Worm (Caenorhabditis elegans) whole organism, L3 larva: ENCODE results near the gene hic-1.

Source experiments
- R02D3.7 ChIP-seq: fragments of 150-350 bp; optimal IDR thresholded peaks from 2 replicates; lab custom pipeline; 2014; ENCODE audit warnings: missing biosample characterization, missing genetic modification characterization
- ZK546.5 ChIP-seq: sonication (generic microtip); optimal IDR thresholded peaks from 2 replicates; lab custom pipeline; 2017; ENCODE audit warnings: missing biosample characterization, missing genetic modification characterization
- aly-2 ChIP-seq: fragments of 150-350 bp; optimal IDR thresholded peaks from 2 replicates; lab custom pipeline; 2014; ENCODE audit warnings: missing biosample characterization, missing genetic modification characterization
- ceh-16 ChIP-seq: sonication (generic microtip); optimal IDR thresholded peaks from 2 replicates; lab custom pipeline; 2017; ENCODE audit warnings: missing biosample characterization, missing genetic modification characterization
- ceh-28 ChIP-seq: fragments of 150-350 bp; optimal IDR thresholded peaks from 2 replicates; lab custom pipeline; 2014; ENCODE audit warnings: missing biosample characterization, missing genetic modification reagents, missing genetic modification characterization
- ceh-9 ChIP-seq: sonication (generic microtip); optimal IDR thresholded peaks from 2 replicates; lab custom pipeline; 2018; ENCODE audit warnings: missing biosample characterization, missing genetic modification characterization
- daf-12 ChIP-seq: fragments of 150-350 bp; optimal IDR thresholded peaks from 2 replicates; lab custom pipeline; 2014; ENCODE audit warnings: missing biosample characterization, missing genetic modification reagents, missing genetic modification characterization
- elt-2 ChIP-seq: sonication (generic microtip); optimal IDR thresholded peaks from 2 replicates; lab custom pipeline; 2016; ENCODE audit warnings: missing genetic modification reagents, mild to moderate bottlenecking, missing genetic modification characterization, missing compliant biosample characterization
- eor-1 ChIP-seq, 2 experiments: fragments of 150-350 bp; optimal IDR thresholded peaks; 2 replicates each; lab custom pipeline; 2014 to 2018; ENCODE audit warnings: missing biosample characterization in 2 of 2, missing genetic modification characterization in 2 of 2
- fkh-2 ChIP-seq: fragments of 150-350 bp; optimal IDR thresholded peaks from 2 replicates; lab custom pipeline; 2014; ENCODE audit warnings: missing biosample characterization, missing genetic modification reagents, missing genetic modification characterization
- fos-1 ChIP-seq: fragments of 150-350 bp; optimal IDR thresholded peaks from 2 replicates; lab custom pipeline; 2014; ENCODE audit warnings: missing biosample characterization, missing genetic modification characterization
- jun-1 ChIP-seq: fragments of 150-350 bp; optimal IDR thresholded peaks from 2 replicates; lab custom pipeline; 2014; ENCODE audit warnings: missing biosample characterization, missing genetic modification reagents, missing genetic modification characterization
- lin-15B ChIP-seq: fragments of 150-350 bp; optimal IDR thresholded peaks from 2 replicates; lab custom pipeline; 2014; ENCODE audit warnings: missing biosample characterization, missing genetic modification characterization
- lin-39 ChIP-seq: fragments of 150-350 bp; optimal IDR thresholded peaks from 2 replicates; lab custom pipeline; 2018; ENCODE audit warnings: missing biosample characterization, missing genetic modification reagents, missing genetic modification characterization
- lsy-12 ChIP-seq: sonication (generic microtip); optimal IDR thresholded peaks from 2 replicates; lab custom pipeline; 2016; ENCODE audit warnings: mild to moderate bottlenecking, missing genetic modification characterization, missing compliant biosample characterization
- mml-1 ChIP-seq: fragments of 150-350 bp; sonication (generic microtip); optimal IDR thresholded peaks from 3 replicates; lab custom pipeline; 2014; ENCODE audit warnings: missing biosample characterization, missing genetic modification characterization
- nfya-1 ChIP-seq: sonication (generic microtip); optimal IDR thresholded peaks from 2 replicates; lab custom pipeline; 2017; ENCODE audit warnings: missing genetic modification characterization, mild to moderate bottlenecking, missing compliant biosample characterization, antibody characterized with exemption, moderate library complexity; ENCODE audit not compliant: insufficient read depth
- nhr-12 ChIP-seq: fragments of 150-350 bp; optimal IDR thresholded peaks from 2 replicates; lab custom pipeline; 2014; ENCODE audit warnings: missing biosample characterization, missing genetic modification characterization
- nhr-23 ChIP-seq: fragments of 150-350 bp; optimal IDR thresholded peaks from 2 replicates; lab custom pipeline; 2014; ENCODE audit warnings: missing biosample characterization, missing genetic modification reagents, missing genetic modification characterization
- nhr-237 ChIP-seq: fragments of 150-350 bp; optimal IDR thresholded peaks from 2 replicates; lab custom pipeline; 2014; ENCODE audit warnings: missing biosample characterization, missing genetic modification characterization
- nhr-25 ChIP-seq: sonication (generic microtip); optimal IDR thresholded peaks from 2 replicates; lab custom pipeline; 2017; ENCODE audit warnings: missing biosample characterization, missing genetic modification characterization
- nhr-28 ChIP-seq: fragments of 150-350 bp; optimal IDR thresholded peaks from 2 replicates; lab custom pipeline; 2014; ENCODE audit warnings: missing biosample characterization, missing genetic modification characterization
- nhr-43 ChIP-seq: sonication (generic microtip); optimal IDR thresholded peaks from 2 replicates; lab custom pipeline; 2016; ENCODE audit warnings: mild to moderate bottlenecking, missing genetic modification characterization, missing compliant biosample characterization; ENCODE audit not compliant: poor library complexity, severe bottlenecking
- nhr-67 ChIP-seq: fragments of 150-350 bp; optimal IDR thresholded peaks from 2 replicates; lab custom pipeline; 2014; ENCODE audit warnings: missing biosample characterization, missing genetic modification characterization
- nhr-76 ChIP-seq: fragments of 150-350 bp; sonication (generic microtip); optimal IDR thresholded peaks from 5 replicates; lab custom pipeline; 2014; ENCODE audit warnings: missing biosample characterization, missing genetic modification characterization
- nhr-77 ChIP-seq: fragments of 150-350 bp; optimal IDR thresholded peaks from 2 replicates; lab custom pipeline; 2014; ENCODE audit warnings: missing biosample characterization, missing genetic modification characterization
- pha-4 ChIP-seq: fragments of 150-350 bp; optimal IDR thresholded peaks from 2 replicates; lab custom pipeline; 2014; ENCODE audit warnings: missing biosample characterization, missing genetic modification reagents, missing genetic modification characterization
- pqm-1 ChIP-seq: fragments of 150-350 bp; optimal IDR thresholded peaks from 2 replicates; lab custom pipeline; 2017; ENCODE audit warnings: missing biosample characterization, missing genetic modification characterization, inconsistent platforms
- snpc-4 ChIP-seq: fragments of 150-350 bp; optimal IDR thresholded peaks from 2 replicates; lab custom pipeline; 2014; ENCODE audit warnings: missing biosample characterization, missing genetic modification characterization
- tbx-2 ChIP-seq: sonication (generic microtip); optimal IDR thresholded peaks from 2 replicates; lab custom pipeline; 2016; ENCODE audit warnings: mild to moderate bottlenecking, missing genetic modification characterization, missing compliant biosample characterization
- zag-1 ChIP-seq: fragments of 150-350 bp; optimal IDR thresholded peaks from 2 replicates; lab custom pipeline; 2014; ENCODE audit warnings: missing biosample characterization, missing genetic modification characterization
- ztf-11 ChIP-seq: fragments of 150-350 bp; optimal IDR thresholded peaks from 2 replicates; lab custom pipeline; 2014; ENCODE audit warnings: missing biosample characterization, missing genetic modification characterization

Gene hic-1

DNA sequence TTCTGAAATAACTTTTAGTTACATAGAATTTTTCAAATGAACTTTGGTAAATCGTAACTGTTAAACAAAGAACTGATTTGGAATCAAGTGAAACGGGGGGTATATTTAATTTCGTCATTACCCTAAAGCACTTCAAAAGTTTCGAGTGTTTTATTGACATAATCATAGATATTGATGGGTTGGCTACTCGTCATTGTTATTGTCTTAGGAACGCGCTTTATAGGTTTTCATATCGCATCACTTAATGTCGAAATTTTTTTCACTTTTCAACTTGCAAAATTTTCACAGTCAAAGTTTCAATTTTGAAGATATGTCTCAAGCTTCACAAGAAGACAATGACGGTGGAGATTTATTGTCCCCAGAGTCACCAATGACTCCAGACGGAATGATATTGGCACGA, 20.1 kb upstream of the hic-1 start, which contains the start of gene kqt-1:
kqt-1 (plus strand) TSS at position 301 of the 400 bp plus-strand sequence.
- TF ChIP-seq pha-4 (tag; lab: Kevin White, UChicago) = peak; percentile 26
- no peak for TF ChIP-seq snpc-4 (tag; lab: Kevin White, UChicago)

DNA sequence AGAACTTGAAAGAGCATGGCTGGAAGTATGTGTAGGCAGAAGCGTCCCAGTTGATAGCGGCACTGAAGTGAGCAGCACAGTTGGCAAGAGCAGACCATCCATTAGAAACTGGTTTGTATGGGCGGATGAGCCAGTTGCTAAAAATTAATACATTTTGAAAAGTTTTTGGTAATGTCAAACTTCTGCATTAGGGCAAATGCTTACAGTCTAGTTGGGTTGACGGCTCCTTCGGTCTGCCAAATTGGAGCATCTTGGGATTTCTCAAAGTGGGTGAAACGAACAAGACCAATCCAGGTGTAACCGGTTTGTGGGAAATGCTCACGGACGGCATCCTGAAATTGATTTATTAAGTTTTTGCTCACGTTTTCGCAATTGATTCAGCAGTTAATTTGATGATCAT, 19.0 kb upstream of the hic-1 start:
- TF ChIP-seq nhr-77 (tag; lab: Kevin White, UChicago) (no peak), nhr-25 (tag; lab: Kevin White, UChicago) (no peak), ceh-9 (tag; lab: Kevin White, UChicago) (no peak)
- TF ChIP-seq, all 47 proteins: peak for 0

DNA sequence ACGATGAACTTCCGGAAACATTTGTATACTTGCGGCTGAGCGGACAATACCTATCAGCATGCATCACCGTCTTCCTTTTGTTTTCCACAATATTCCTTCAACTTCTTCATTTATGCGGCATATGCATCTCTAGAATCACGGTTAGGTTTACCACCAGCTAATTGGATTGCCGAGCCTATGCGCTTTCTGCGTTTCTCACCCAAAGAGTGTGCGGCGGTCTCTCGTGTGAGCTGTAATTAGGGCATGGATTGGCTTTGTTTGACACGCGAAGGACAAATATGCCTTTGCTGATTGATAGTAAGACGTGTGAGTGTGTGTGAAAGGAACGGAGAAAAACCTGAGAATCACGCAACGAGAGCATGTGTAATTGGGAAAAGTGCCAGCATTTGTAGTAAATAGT, 14.9 kb upstream of the hic-1 start:
- TF ChIP-seq lin-39 (tag; lab: Kevin White, UChicago) (peak; percentile 19), ztf-11 (tag; lab: Kevin White, UChicago) (no peak)

DNA sequence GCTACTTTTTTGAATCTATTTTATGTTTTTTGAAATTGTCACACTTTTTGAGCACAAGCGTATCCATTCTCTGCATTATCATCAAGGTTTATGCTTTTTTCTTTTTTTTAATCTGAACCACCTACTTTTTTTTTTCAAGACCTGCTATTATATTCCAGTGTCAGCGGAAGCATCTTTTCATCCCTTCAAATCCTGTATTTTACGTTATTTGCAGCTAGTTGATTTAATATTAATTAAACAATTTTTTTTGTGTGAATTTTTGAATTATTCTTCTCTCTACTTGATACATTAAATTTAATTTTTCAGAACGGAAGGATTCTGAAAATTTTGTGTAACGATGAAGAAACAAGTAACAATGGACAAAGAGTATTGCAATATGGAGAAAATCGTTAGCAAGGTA, 11.1 kb upstream of the hic-1 start, which contains the start of gene C25B8.8:
C25B8.8 (plus strand) TSS at position 301 of the 400 bp plus-strand sequence.
- TF ChIP-seq nhr-23 (tag; lab: Kevin White, UChicago) (no peak), fos-1 (tag; lab: Kevin White, UChicago) (no peak), fkh-2 (tag; lab: Kevin White, UChicago) (no peak), nhr-43 (tag; lab: Kevin White, UChicago) (no peak), lin-15B (no peak), nhr-76 (tag; lab: Kevin White, UChicago) (no peak), mml-1 (tag; lab: Kevin White, UChicago) (no peak), nhr-237 (tag; lab: Kevin White, UChicago) (no peak), eor-1 (tag; optimal IDR thresholded peaks at IDR 0.05; lab: Kevin White, UChicago) (no peak), ceh-16 (tag; lab: Kevin White, UChicago) (no peak), pqm-1 (tag; lab: Kevin White, UChicago) (no peak), ceh-28 (tag; lab: Kevin White, UChicago) (no peak), lsy-12 (tag; lab: Kevin White, UChicago) (no peak), nhr-12 (tag; lab: Kevin White, UChicago) (no peak)

DNA sequence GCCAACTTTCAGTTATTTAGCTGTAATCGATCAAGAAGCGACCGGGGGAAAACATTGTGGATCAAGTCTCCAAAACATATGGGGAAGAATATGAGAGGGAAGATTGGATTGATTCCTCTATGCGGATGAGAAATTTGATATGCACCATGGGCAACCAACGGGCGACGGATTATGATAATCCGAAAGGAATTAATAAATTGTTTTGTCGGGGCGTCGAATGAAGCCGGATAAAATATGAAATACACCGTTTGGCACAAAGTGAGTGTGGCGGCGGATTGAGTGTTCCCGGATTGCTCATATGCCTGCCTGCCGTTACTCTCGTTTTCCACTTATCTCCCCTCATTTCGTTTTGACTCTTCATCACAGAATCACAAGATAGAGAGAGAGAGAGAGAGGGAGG, 10.6 kb upstream of the hic-1 start:
- peak; percentile 3 for TF ChIP-seq ceh-28 (tag; lab: Kevin White, UChicago)
- no peak for TF ChIP-seq daf-12 (tag; lab: Kevin White, UChicago)
- TF ChIP-seq nhr-67 (tag; lab: Kevin White, UChicago) = no peak

DNA sequence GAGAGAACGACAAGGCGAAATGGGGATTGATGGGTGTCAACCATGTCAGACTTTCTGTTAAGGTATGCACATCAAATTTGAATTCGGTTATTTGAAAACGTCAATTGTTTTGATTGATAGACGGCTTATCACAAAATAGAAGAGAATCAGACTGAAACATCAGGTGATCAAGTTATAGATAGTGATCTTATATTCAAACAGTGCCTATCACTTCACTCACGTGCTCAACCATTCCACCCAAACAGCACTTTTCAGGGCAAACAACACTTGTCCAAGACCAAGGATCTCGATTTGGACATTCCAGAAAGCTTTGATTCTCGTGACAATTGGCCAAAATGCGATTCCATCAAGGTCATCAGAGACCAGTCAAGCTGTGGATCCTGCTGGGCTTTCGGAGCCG, 9.0 kb upstream of the hic-1 start:
- TF ChIP-seq nhr-237 (tag; lab: Kevin White, UChicago) (no peak), ceh-9 (tag; lab: Kevin White, UChicago) (no peak), eor-1 (tag; optimal IDR thresholded peaks at IDR 0.05; lab: Kevin White, UChicago) (no peak), R02D3.7 (tag; lab: Kevin White, UChicago) (no peak), nfya-1 (tag; lab: Kevin White, UChicago) (no peak), nhr-12 (tag; lab: Kevin White, UChicago) (no peak), pha-4 (tag; lab: Kevin White, UChicago) (peak; percentile 10), snpc-4 (tag; lab: Kevin White, UChicago) (no peak), ZK546.5 (tag; lab: Kevin White, UChicago) (no peak), elt-2 (tag; lab: Kevin White, UChicago) (peak; percentile 79), pqm-1 (tag; lab: Kevin White, UChicago) (peak; percentile 69), ceh-16 (tag; lab: Kevin White, UChicago) (no peak), jun-1 (tag; lab: Kevin White, UChicago) (no peak), nhr-28 (tag; lab: Kevin White, UChicago) (no peak), tbx-2 (tag; lab: Kevin White, UChicago) (no peak), zag-1 (tag; lab: Kevin White, UChicago) (no peak), aly-2 (no peak), lsy-12 (tag; lab: Kevin White, UChicago) (no peak), lin-15B (no peak)
